Worm (Caenorhabditis elegans) whole organism, L1 larva: ENCODE results near the gene C24B5.4.

Experiments
- mep-1 ChIP-seq: fragments of 150-350 bp; optimal IDR thresholded peaks from 2 replicates; lab custom pipeline; 2014; ENCODE audit warnings: missing biosample characterization, missing genetic modification characterization
- nhr-237 ChIP-seq: fragments of 150-350 bp; optimal IDR thresholded peaks from 2 replicates; lab custom pipeline; 2014; ENCODE audit warnings: missing biosample characterization, missing genetic modification characterization
- nhr-77 ChIP-seq: fragments of 150-350 bp; optimal IDR thresholded peaks from 2 replicates; lab custom pipeline; 2014; ENCODE audit warnings: missing biosample characterization, missing genetic modification characterization
- nhr-84 ChIP-seq: sonication (generic microtip); optimal IDR thresholded peaks from 2 replicates; lab custom pipeline; 2017; ENCODE audit warnings: missing biosample characterization, missing genetic modification characterization
- pag-3 ChIP-seq: sonication (generic microtip); optimal IDR thresholded peaks from 2 replicates; lab custom pipeline; 2017; ENCODE audit warnings: missing genetic modification characterization, mild to moderate bottlenecking, missing compliant biosample characterization, antibody characterized with exemption, borderline replicate concordance; ENCODE audit not compliant: insufficient read depth
- rnt-1 ChIP-seq: sonication (generic microtip); optimal IDR thresholded peaks from 2 replicates; lab custom pipeline; 2016; ENCODE audit warnings: mild to moderate bottlenecking, missing genetic modification characterization, moderate library complexity, missing compliant biosample characterization
- skn-1 ChIP-seq: fragments of 150-350 bp; optimal IDR thresholded peaks from 2 replicates; lab custom pipeline; 2014; ENCODE audit warnings: missing biosample characterization, missing genetic modification characterization
- tlp-1 ChIP-seq: fragments of 150-350 bp; optimal IDR thresholded peaks from 2 replicates; lab custom pipeline; 2014; ENCODE audit warnings: missing biosample characterization, missing genetic modification characterization
- unc-62 ChIP-seq: fragments of 150-350 bp; optimal IDR thresholded peaks from 2 replicates; lab custom pipeline; 2014; ENCODE audit warnings: missing biosample characterization, missing genetic modification reagents, missing genetic modification characterization

DNA sequence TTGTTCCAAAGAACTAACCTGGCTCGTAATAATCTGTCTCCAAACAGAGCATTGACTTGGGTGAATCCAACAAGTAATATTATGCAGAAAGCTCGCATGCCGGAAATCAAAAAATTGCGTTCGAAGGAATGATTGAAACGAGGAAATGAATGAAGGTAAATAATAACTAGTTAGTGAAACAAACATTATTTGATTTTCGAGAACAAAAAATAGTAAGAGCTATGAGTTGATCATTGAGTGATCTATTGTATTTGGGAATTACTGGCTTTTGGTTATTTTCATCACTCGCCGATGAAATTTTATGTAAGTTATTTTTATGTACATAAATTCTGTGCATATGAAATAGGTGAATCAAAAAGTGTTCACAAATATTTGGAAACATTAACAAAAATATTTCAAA is 42.4 kb downstream of the C24B5.4 start, which contains the start of gene B0222.5:
- no peak for TF ChIP-seq skn-1 (tag; lab: Kevin White, UChicago)
- no peak for TF ChIP-seq nhr-237
- TF ChIP-seq rnt-1 = no peak
- no peak for TF ChIP-seq tlp-1 (tag; lab: Kevin White, UChicago)
- no peak for TF ChIP-seq nhr-77 (tag; lab: Kevin White, UChicago)
- no peak for TF ChIP-seq mep-1 (tag; lab: Kevin White, UChicago)
- no peak for TF ChIP-seq nhr-84 (tag; lab: Kevin White, UChicago)
- no peak for TF ChIP-seq unc-62
- no peak for TF ChIP-seq pag-3 (tag; lab: Kevin White, UChicago)
